Worm (Caenorhabditis elegans) whole organism, L1 larva: Measurements from ENCODE around the gene fbxa-81.
A peak's percentile ranks its signal among the peaks of the same experiment; 100 is the strongest.

Experiments used
- C04F5.9 ChIP-seq: sonication (generic microtip); optimal IDR thresholded peaks from 2 replicates; lab custom pipeline; 2016; ENCODE audit warnings: missing genetic modification characterization, missing compliant biosample characterization
- C34B4.2 ChIP-seq: sonication (generic microtip); optimal IDR thresholded peaks from 2 replicates; lab custom pipeline; 2017; ENCODE audit warnings: mild to moderate bottlenecking, missing genetic modification characterization, missing compliant biosample characterization
- F16B12.6 ChIP-seq: fragments of 150-350 bp; optimal IDR thresholded peaks from 2 replicates; lab custom pipeline; 2014; ENCODE audit warnings: missing biosample characterization, missing genetic modification characterization
- Y116A8C.19 ChIP-seq: sonication (generic microtip); optimal IDR thresholded peaks from 2 replicates; lab custom pipeline; 2016; ENCODE audit warnings: missing compliant biosample characterization, missing genetic modification characterization, borderline replicate concordance
- alr-1 ChIP-seq: fragments of 200-800 bp; sonication (Bioruptor generic); optimal IDR thresholded peaks from 2 replicates; lab custom pipeline; 2018; ENCODE audit warnings: borderline replicate concordance, mild to moderate bottlenecking, missing genetic modification characterization, missing compliant biosample characterization
- ama-1 ChIP-seq: fragments of 150-350 bp; optimal IDR thresholded peaks from 2 replicates; lab custom pipeline; 2014
- blmp-1 ChIP-seq: fragments of 150-350 bp; optimal IDR thresholded peaks from 2 replicates; lab custom pipeline; 2014; ENCODE audit warnings: missing biosample characterization, missing genetic modification characterization
- ceh-63 ChIP-seq: fragments of 200-800 bp; sonication (Bioruptor generic); optimal IDR thresholded peaks from 2 replicates; lab custom pipeline; 2018; ENCODE audit warnings: mild to moderate bottlenecking, missing genetic modification characterization, missing compliant biosample characterization
- dsc-1 ChIP-seq: sonication (generic microtip); optimal IDR thresholded peaks from 2 replicates; lab custom pipeline; 2016; ENCODE audit warnings: mild to moderate bottlenecking, missing genetic modification characterization, missing compliant biosample characterization
- efl-1 ChIP-seq, 4 experiments: fragments of 150-350 bp; optimal IDR thresholded peaks in 3 of 4; peaks in 1 of 4; 1 replicate in 1 of 4; 2 replicates in 3 of 4; lab custom pipeline; 2014; ENCODE audit warnings: missing biosample characterization in 2 of 4, missing genetic modification characterization in 2 of 4, missing genetic modification reagents in 2 of 4
- egl-27 ChIP-seq, 2 experiments: fragments of 150-350 bp in 1 of 2; sonication (generic microtip); optimal IDR thresholded peaks; 3 replicates each; lab custom pipeline; 2017 to 2018; ENCODE audit warnings: missing biosample characterization in 2 of 2, missing genetic modification characterization in 2 of 2, missing genetic modification reagents in 2 of 2
- fkh-10 ChIP-seq: sonication (generic microtip); optimal IDR thresholded peaks from 2 replicates; lab custom pipeline; 2017; ENCODE audit warnings: missing biosample characterization, missing genetic modification reagents, missing genetic modification characterization
- fos-1 ChIP-seq: fragments of 150-350 bp; optimal IDR thresholded peaks from 2 replicates; lab custom pipeline; 2014; ENCODE audit warnings: missing biosample characterization, missing genetic modification characterization
- grh-1 ChIP-seq: fragments of 200-800 bp; sonication (Bioruptor generic); IDR thresholded peaks from 2 replicates; pipeline ENCODE4 v1.3.6; 2022; ENCODE audit warnings: missing genetic modification reagents, missing genetic modification characterization, missing compliant biosample characterization
- hpl-2 ChIP-seq: fragments of 150-350 bp; optimal IDR thresholded peaks from 2 replicates; lab custom pipeline; 2014; ENCODE audit warnings: missing biosample characterization, missing genetic modification reagents, missing genetic modification characterization
- isw-1 ChIP-seq: fragments of 200-800 bp; sonication (Bioruptor generic); IDR thresholded peaks from 2 replicates; pipeline ENCODE4 v1.3.6; 2022; ENCODE audit warnings: missing genetic modification characterization, missing compliant biosample characterization
- jun-1 ChIP-seq: fragments of 150-350 bp; optimal IDR thresholded peaks from 2 replicates; lab custom pipeline; 2014; ENCODE audit warnings: missing biosample characterization, missing genetic modification reagents, missing genetic modification characterization
- lin-13 ChIP-seq: fragments of 150-350 bp; optimal IDR thresholded peaks from 2 replicates; lab custom pipeline; 2014; ENCODE audit warnings: missing biosample characterization, missing genetic modification reagents, missing genetic modification characterization
- lin-14 ChIP-seq: fragments of 200-800 bp; sonication (Bioruptor generic); optimal IDR thresholded peaks from 2 replicates; lab custom pipeline; 2018; ENCODE audit warnings: mild to moderate bottlenecking, missing genetic modification characterization, moderate library complexity, missing compliant biosample characterization
- lin-35 ChIP-seq, 2 experiments: fragments of 150-350 bp; optimal IDR thresholded peaks; 2 replicates each; lab custom pipeline; 2014; ENCODE audit warnings: missing biosample characterization in 2 of 2, missing genetic modification characterization in 2 of 2, missing genetic modification reagents in 2 of 2
- lin-39 ChIP-seq: fragments of 150-350 bp; optimal IDR thresholded peaks from 2 replicates; lab custom pipeline; 2014; ENCODE audit warnings: missing biosample characterization, missing genetic modification reagents, missing genetic modification characterization
- lir-3 ChIP-seq: sonication (generic microtip); optimal IDR thresholded peaks from 2 replicates; lab custom pipeline; 2016; ENCODE audit warnings: mild to moderate bottlenecking, missing genetic modification characterization, moderate library complexity, missing compliant biosample characterization; ENCODE audit not compliant: poor library complexity
- lsy-2 ChIP-seq, 2 experiments: fragments of 150-350 bp; optimal IDR thresholded peaks; 2 replicates each; lab custom pipeline; 2014; ENCODE audit warnings: missing biosample characterization in 2 of 2, missing genetic modification characterization in 2 of 2
- mab-9 ChIP-seq: fragments of 200-800 bp; sonication (Bioruptor generic); IDR thresholded peaks from 2 replicates; pipeline ENCODE4 v1.3.6; 2022; ENCODE audit warnings: missing genetic modification reagents, missing genetic modification characterization, missing compliant biosample characterization
- mdl-1 ChIP-seq, 2 experiments: fragments of 150-350 bp; optimal IDR thresholded peaks; 2 replicates each; lab custom pipeline; 2014 to 2017; ENCODE audit warnings: missing biosample characterization in 2 of 2, missing genetic modification characterization in 2 of 2, inconsistent platforms in 1 of 2
- mef-2 ChIP-seq: fragments of 150-350 bp; optimal IDR thresholded peaks from 2 replicates; lab custom pipeline; 2014; ENCODE audit warnings: missing biosample characterization, missing genetic modification characterization
- nhr-12 ChIP-seq: sonication (generic microtip); optimal IDR thresholded peaks from 2 replicates; lab custom pipeline; 2017; ENCODE audit warnings: missing biosample characterization, missing genetic modification characterization
- nhr-19 ChIP-seq: fragments of 200-800 bp; sonication (Bioruptor generic); conservative IDR thresholded peaks from 2 replicates; pipeline ENCODE4 v1.3.6; 2022; ENCODE audit warnings: missing genetic modification characterization, missing compliant biosample characterization
- nhr-20 ChIP-seq: sonication (generic microtip); optimal IDR thresholded peaks from 2 replicates; lab custom pipeline; 2016; ENCODE audit warnings: mild to moderate bottlenecking, missing genetic modification characterization, missing compliant biosample characterization
- nhr-71 ChIP-seq: sonication (generic microtip); optimal IDR thresholded peaks from 2 replicates; lab custom pipeline; 2016; ENCODE audit warnings: mild to moderate bottlenecking, missing genetic modification characterization, moderate library complexity, missing compliant biosample characterization
- nhr-76 ChIP-seq: sonication (generic microtip); optimal IDR thresholded peaks from 2 replicates; lab custom pipeline; 2017; ENCODE audit warnings: missing biosample characterization, missing genetic modification characterization
- nhr-77 ChIP-seq: fragments of 150-350 bp; optimal IDR thresholded peaks from 2 replicates; lab custom pipeline; 2014; ENCODE audit warnings: missing biosample characterization, missing genetic modification characterization
- nhr-85 ChIP-seq: sonication (generic microtip); peaks from one replicate; lab custom pipeline; 2016; ENCODE audit warnings: missing genetic modification characterization, inconsistent platforms, missing compliant biosample characterization
- nhr-90 ChIP-seq: sonication (generic microtip); optimal IDR thresholded peaks from 2 replicates; lab custom pipeline; 2016; ENCODE audit warnings: mild to moderate bottlenecking, missing genetic modification characterization, missing compliant biosample characterization; ENCODE audit not compliant: poor library complexity
- pax-3 ChIP-seq: fragments of 200-800 bp; sonication (Bioruptor generic); optimal IDR thresholded peaks from 2 replicates; lab custom pipeline; 2018; ENCODE audit warnings: mild to moderate bottlenecking, missing genetic modification characterization, moderate library complexity, missing compliant biosample characterization
- pqm-1 ChIP-seq: sonication (generic microtip); optimal IDR thresholded peaks from 3 replicates; lab custom pipeline; 2017; ENCODE audit warnings: missing biosample characterization, missing genetic modification characterization
- rnt-1 ChIP-seq: sonication (generic microtip); optimal IDR thresholded peaks from 2 replicates; lab custom pipeline; 2016; ENCODE audit warnings: mild to moderate bottlenecking, missing genetic modification characterization, moderate library complexity, missing compliant biosample characterization
- skn-1 ChIP-seq: fragments of 150-350 bp; optimal IDR thresholded peaks from 2 replicates; lab custom pipeline; 2014; ENCODE audit warnings: missing biosample characterization, missing genetic modification characterization
- snpc-4 ChIP-seq: fragments of 150-350 bp; optimal IDR thresholded peaks from 2 replicates; lab custom pipeline; 2014; ENCODE audit warnings: missing biosample characterization, missing genetic modification characterization
- snu-23 ChIP-seq: sonication (generic microtip); optimal IDR thresholded peaks from 2 replicates; lab custom pipeline; 2016; ENCODE audit warnings: missing genetic modification characterization, missing compliant biosample characterization
- sox-4 ChIP-seq: sonication (generic microtip); optimal IDR thresholded peaks from 2 replicates; lab custom pipeline; 2016; ENCODE audit warnings: missing genetic modification characterization, missing compliant biosample characterization
- sptf-1 ChIP-seq: fragments of 150-350 bp; optimal IDR thresholded peaks from 2 replicates; lab custom pipeline; 2014; ENCODE audit warnings: missing biosample characterization, missing genetic modification characterization
- sup-37 ChIP-seq: fragments of 200-800 bp; sonication (Bioruptor generic); optimal IDR thresholded peaks from 2 replicates; lab custom pipeline; 2018; ENCODE audit warnings: mild to moderate bottlenecking, missing genetic modification characterization, missing compliant biosample characterization
- swsn-7 ChIP-seq: sonication (generic microtip); optimal IDR thresholded peaks from 2 replicates; lab custom pipeline; 2016; ENCODE audit warnings: missing genetic modification characterization, missing compliant biosample characterization
- tbx-2 ChIP-seq: sonication (generic microtip); optimal IDR thresholded peaks from 2 replicates; lab custom pipeline; 2016; ENCODE audit warnings: missing genetic modification characterization, missing compliant biosample characterization
- tlp-1 ChIP-seq: fragments of 150-350 bp; optimal IDR thresholded peaks from 2 replicates; lab custom pipeline; 2014; ENCODE audit warnings: missing biosample characterization, missing genetic modification characterization
- unc-130 ChIP-seq: fragments of 150-350 bp; optimal IDR thresholded peaks from 2 replicates; lab custom pipeline; 2017; ENCODE audit warnings: missing biosample characterization, missing genetic modification characterization, inconsistent platforms
- unc-86 ChIP-seq: sonication (generic microtip); optimal IDR thresholded peaks from 2 replicates; lab custom pipeline; 2016; ENCODE audit warnings: missing genetic modification characterization, missing compliant biosample characterization
- unc-98 ChIP-seq: fragments of 200-800 bp; sonication (Bioruptor generic); IDR thresholded peaks from 2 replicates; pipeline ENCODE4 v1.3.6; 2022; ENCODE audit warnings: missing genetic modification characterization, missing compliant biosample characterization
- zip-4 ChIP-seq: fragments of 200-800 bp; sonication (Bioruptor generic); optimal IDR thresholded peaks from 2 replicates; lab custom pipeline; 2018; ENCODE audit warnings: mild to moderate bottlenecking, missing genetic modification characterization, moderate library complexity, missing compliant biosample characterization
- ztf-4 ChIP-seq: fragments of 150-350 bp; optimal IDR thresholded peaks from 2 replicates; lab custom pipeline; 2014; ENCODE audit warnings: missing biosample characterization, missing genetic modification characterization

Gene fbxa-81

ce11 chrX:14503282-14503681 lies 38.6 kb downstream of the fbxa-81 start:
- TF ChIP-seq C04F5.9 (tag; lab: Kevin White, UChicago), result no peak
- TF ChIP-seq snu-23 (GFP tag; lab: Kevin White, UChicago), result no peak
- peak; percentile 28 for TF ChIP-seq rnt-1 (tag; lab: Kevin White, UChicago)
- TF ChIP-seq lin-39 (tag; lab: Kevin White, UChicago), result no peak
- TF ChIP-seq jun-1 (tag; lab: Kevin White, UChicago), result no peak
- TF ChIP-seq tlp-1 (tag; lab: Kevin White, UChicago), result no peak
- no peak for TF ChIP-seq hpl-2 (GFP tag; lab: Kevin White, UChicago)
- no peak for TF ChIP-seq mef-2 (tag; lab: Kevin White, UChicago)
- TF ChIP-seq unc-86 (tag; lab: Kevin White, UChicago), result no peak
- TF ChIP-seq lin-14 (GFP tag; lab: Kevin White, UChicago), result peak; percentile 47
- peak; percentile 40 for TF ChIP-seq blmp-1 (tag; lab: Kevin White, UChicago)
- TF ChIP-seq mdl-1 (tag; optimal IDR thresholded peaks at IDR 0.05; lab: Kevin White, UChicago), result no peak
- no peak for TF ChIP-seq nhr-90 (tag; lab: Kevin White, UChicago)
- TF ChIP-seq pax-3, result no peak
- TF ChIP-seq pqm-1 (tag; lab: Kevin White, UChicago), result no peak
- no peak for TF ChIP-seq lin-35 (GFP tag; optimal IDR thresholded peaks at IDR 0.05; lab: Kevin White, UChicago)
- TF ChIP-seq ztf-4, result no peak
- no peak for TF ChIP-seq mab-9 (GFP tag; lab: Robert Waterston, UW)
- TF ChIP-seq nhr-71 (tag; lab: Kevin White, UChicago), result peak; percentile 34
- no peak for TF ChIP-seq snpc-4 (tag; lab: Kevin White, UChicago)
- TF ChIP-seq skn-1 (tag; lab: Kevin White, UChicago), result no peak
- no peak for TF ChIP-seq sptf-1
- TF ChIP-seq C34B4.2 (tag; lab: Kevin White, UChicago), result no peak
- TF ChIP-seq Y116A8C.19 (tag; lab: Kevin White, UChicago), result no peak
- no peak for TF ChIP-seq isw-1 (GFP tag; lab: Robert Waterston, UW)
- TF ChIP-seq nhr-19 (GFP tag; lab: Robert Waterston, UW), result no peak
- no peak for TF ChIP-seq nhr-76
- TF ChIP-seq ama-1 (lab: Kevin White, UChicago), result no peak
- no peak for TF ChIP-seq fkh-10 (GFP tag; lab: Kevin White, UChicago)
- TF ChIP-seq sup-37, result no peak
- no peak for TF ChIP-seq lir-3 (tag; lab: Kevin White, UChicago)
- TF ChIP-seq unc-130 (tag; lab: Kevin White, UChicago), result no peak
- no peak for TF ChIP-seq egl-27 (tag; optimal IDR thresholded peaks at IDR 0.05; lab: Kevin White, UChicago)
- no peak for TF ChIP-seq nhr-77

ce11 chrX:14502116-14502587 lies 39.7 kb downstream of the fbxa-81 start:
- TF ChIP-seq efl-1 (optimal IDR thresholded peaks at IDR 0.05; lab: Kevin White, UChicago), result peak in 1 of 2 experiments; percentile 12
- TF ChIP-seq efl-1 (GFP tag; optimal IDR thresholded peaks at IDR 0.05 in 1 of 2; lab: Kevin White, UChicago), result peak in 1 of 2 experiments; percentile 67
- no peak for TF ChIP-seq swsn-7
- TF ChIP-seq unc-130 (tag; lab: Kevin White, UChicago), result peak; percentile 36
- TF ChIP-seq dsc-1 (tag; lab: Kevin White, UChicago), result no peak
- TF ChIP-seq unc-86 (tag; lab: Kevin White, UChicago), result no peak
- TF ChIP-seq nhr-20, result peak; percentile 92
- peak; percentile 71 for TF ChIP-seq grh-1 (GFP tag; lab: Robert Waterston, UW)
- peak; percentile 98 for TF ChIP-seq nhr-85 (tag; lab: Kevin White, UChicago)
- TF ChIP-seq pqm-1 (tag; lab: Kevin White, UChicago), result peak; percentile 28
- TF ChIP-seq skn-1 (tag; lab: Kevin White, UChicago), result no peak
- no peak for TF ChIP-seq alr-1 (tag; lab: Kevin White, UChicago)
- TF ChIP-seq unc-98, result no peak
- TF ChIP-seq snu-23 (GFP tag; lab: Kevin White, UChicago), result peak; percentile 71
- TF ChIP-seq jun-1 (tag; lab: Kevin White, UChicago), result peak; percentile 28
- peak; percentile 21 for TF ChIP-seq fos-1
- peak; percentile 19 for TF ChIP-seq ceh-63
- TF ChIP-seq tbx-2 (tag; lab: Kevin White, UChicago), result peak; percentile 52
- peak in 1 of 2 experiments; percentile 78 for TF ChIP-seq mdl-1 (tag; optimal IDR thresholded peaks at IDR 0.05; lab: Kevin White, UChicago)
- TF ChIP-seq nhr-71 (tag; lab: Kevin White, UChicago), result peak; percentile 91
- TF ChIP-seq F16B12.6 (tag; lab: Kevin White, UChicago), result no peak
- TF ChIP-seq zip-4 (GFP tag; lab: Kevin White, UChicago), result no peak
- TF ChIP-seq nhr-12, result no peak
- no peak for TF ChIP-seq sox-4 (tag; lab: Kevin White, UChicago)
- peak; percentile 46 to 48 for TF ChIP-seq lsy-2 (tag; optimal IDR thresholded peaks at IDR 0.05; lab: Kevin White, UChicago)
- TF ChIP-seq lir-3 (tag; lab: Kevin White, UChicago), result peak; percentile 20
- peak; percentile 44 for TF ChIP-seq lin-13 (GFP tag; lab: Kevin White, UChicago)
- no peak for TF ChIP-seq hpl-2 (GFP tag; lab: Kevin White, UChicago)
